Worm (Caenorhabditis elegans) whole organism, midembryonic: ENCODE data around the gene pot-2.

Source experiments
- T22C8.4 ChIP-seq: fragments of 200-800 bp; sonication (Bioruptor generic); IDR thresholded peaks from 2 replicates; pipeline ENCODE4 v1.3.6; 2022; ENCODE audit warnings: missing genetic modification characterization, missing compliant biosample characterization
- cog-1 ChIP-seq: sonication (generic microtip); optimal IDR thresholded peaks from 2 replicates; lab custom pipeline; 2016; ENCODE audit warnings: missing genetic modification characterization, missing compliant biosample characterization
- flt-1 ChIP-seq: fragments of 200-800 bp; sonication (Bioruptor generic); IDR thresholded peaks from 2 replicates; pipeline ENCODE4 v1.3.6; 2022; ENCODE audit warnings: missing genetic modification characterization, missing compliant biosample characterization
- klf-2 ChIP-seq: fragments of 200-800 bp; sonication (Bioruptor generic); conservative IDR thresholded peaks from 2 replicates; pipeline ENCODE4 v1.3.6; 2022; ENCODE audit warnings: missing genetic modification reagents, missing genetic modification characterization, missing compliant biosample characterization
- med-1 ChIP-seq: sonication (generic microtip); optimal IDR thresholded peaks from 2 replicates; lab custom pipeline; 2017; ENCODE audit warnings: missing genetic modification characterization, mild to moderate bottlenecking, missing compliant biosample characterization, antibody characterized with exemption, missing genetic modification reagents; ENCODE audit not compliant: insufficient read depth
- ref-1 ChIP-seq: fragments of 200-800 bp; sonication (Bioruptor generic); conservative IDR thresholded peaks from 2 replicates; pipeline ENCODE4 v1.3.6; 2022; ENCODE audit warnings: missing genetic modification reagents, missing genetic modification characterization, missing compliant biosample characterization
- tab-1 ChIP-seq: fragments of 200-800 bp; sonication (Bioruptor generic); IDR thresholded peaks from 2 replicates; pipeline ENCODE4 v1.3.6; 2022; ENCODE audit warnings: missing genetic modification characterization, missing compliant biosample characterization
- ztf-23 ChIP-seq: fragments of 200-800 bp; sonication (Bioruptor generic); IDR thresholded peaks from 2 replicates; pipeline ENCODE4 v1.3.6; 2022; ENCODE audit warnings: missing genetic modification reagents, missing genetic modification characterization, missing compliant biosample characterization
- ztf-29 ChIP-seq: fragments of 200-800 bp; sonication (Bioruptor generic); IDR thresholded peaks from 2 replicates; pipeline ENCODE4 v1.3.6; 2022; ENCODE audit warnings: missing genetic modification reagents, missing genetic modification characterization, missing compliant biosample characterization

The pot-2 gene

DNA sequence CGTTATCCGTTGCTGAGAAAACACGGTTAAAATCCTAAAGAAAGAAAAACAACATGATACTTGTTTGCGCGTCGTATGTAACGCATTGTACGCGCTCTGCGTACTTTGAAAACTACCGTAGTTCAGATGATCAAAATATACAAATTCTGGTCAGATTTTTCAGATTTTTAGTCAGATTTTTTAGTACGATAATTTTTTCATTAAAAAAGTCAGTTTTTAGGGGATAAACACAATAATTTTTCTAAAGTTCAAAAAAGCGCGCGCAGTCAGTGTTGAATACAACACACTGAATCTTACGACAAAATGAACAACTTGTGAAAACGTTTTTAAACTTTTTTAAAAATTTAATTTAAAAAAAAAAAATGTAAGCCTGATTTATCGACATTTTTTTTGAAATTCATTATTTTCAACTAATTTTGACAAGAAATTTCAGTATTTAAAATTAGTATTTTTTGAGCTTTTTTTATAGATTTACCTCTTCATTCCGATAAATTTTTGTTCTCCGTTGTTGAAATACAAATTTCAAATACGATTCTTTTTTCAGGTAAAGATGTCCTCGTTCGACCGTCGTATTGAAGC, at the start of gene pot-2:
Gene pot-2 (plus strand): TSS at position 529 of the 579 bp plus-strand sequence.
- TF ChIP-seq med-1 (GFP tag; lab: Kevin White, UChicago) (no peak), ref-1 (no peak), T22C8.4 (GFP tag; lab: Robert Waterston, UW) (no peak), ztf-29 (GFP tag; lab: Robert Waterston, UW) (no peak), cog-1 (tag; lab: Kevin White, UChicago) (no peak), tab-1 (GFP tag; lab: Robert Waterston, UW) (no peak)

- TF ChIP-seq ztf-23 (GFP tag; lab: Robert Waterston, UW) (no peak), med-1 (GFP tag; lab: Kevin White, UChicago) (no peak), flt-1 (GFP tag; lab: Robert Waterston, UW) (peak; percentile 81), tab-1 (GFP tag; lab: Robert Waterston, UW) (peak; percentile 64; the same call in 1 of the 2 replicates), ref-1 (no peak), cog-1 (tag; lab: Kevin White, UChicago) (no peak), klf-2 (no peak)
Observed at ce11 chrII:14474700-14475099, 49.3 kb upstream of the pot-2 start.

- TF ChIP-seq ztf-23 (GFP tag; lab: Robert Waterston, UW) (0 out of 2 replicates have a peak, but pooled peaks have one; percentile 9), med-1 (GFP tag; lab: Kevin White, UChicago) (no peak), ztf-29 (GFP tag; lab: Robert Waterston, UW) (no peak), tab-1 (GFP tag; lab: Robert Waterston, UW) (no peak), flt-1 (GFP tag; lab: Robert Waterston, UW) (no peak)
Observed at ce11 chrII:14479583-14480245, 44.3 kb upstream of the pot-2 start, which contains the start of gene C13B4.1. Gene C13B4.1, minus strand, starts transcription at chrII:14479633.

DNA sequence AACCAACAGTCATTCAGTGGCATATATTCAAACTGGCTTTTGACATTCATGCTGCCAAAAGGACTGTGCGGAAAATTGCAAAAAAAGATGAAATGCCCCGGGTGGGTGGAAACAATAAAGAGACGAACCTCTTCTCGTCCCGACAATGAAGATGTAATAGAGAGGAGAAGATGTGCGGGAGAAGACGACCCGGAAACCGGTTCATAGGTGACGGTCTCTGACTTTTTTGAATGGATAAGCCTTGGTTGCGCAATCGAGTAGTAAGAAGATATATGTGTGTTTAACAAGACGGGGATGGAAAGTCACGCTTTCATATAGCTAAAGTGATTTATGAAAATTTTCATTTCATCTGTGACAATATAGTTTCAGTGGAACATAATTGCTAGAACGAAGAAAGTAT, 43.2 kb upstream of the pot-2 start:
- TF ChIP-seq T22C8.4 (GFP tag; lab: Robert Waterston, UW) (no peak), cog-1 (tag; lab: Kevin White, UChicago) (no peak), klf-2 (no peak), med-1 (GFP tag; lab: Kevin White, UChicago) (no peak), ztf-29 (GFP tag; lab: Robert Waterston, UW) (no peak), ref-1 (no peak), ztf-23 (GFP tag; lab: Robert Waterston, UW) (no peak), tab-1 (GFP tag; lab: Robert Waterston, UW) (no peak), flt-1 (GFP tag; lab: Robert Waterston, UW) (no peak)

DNA sequence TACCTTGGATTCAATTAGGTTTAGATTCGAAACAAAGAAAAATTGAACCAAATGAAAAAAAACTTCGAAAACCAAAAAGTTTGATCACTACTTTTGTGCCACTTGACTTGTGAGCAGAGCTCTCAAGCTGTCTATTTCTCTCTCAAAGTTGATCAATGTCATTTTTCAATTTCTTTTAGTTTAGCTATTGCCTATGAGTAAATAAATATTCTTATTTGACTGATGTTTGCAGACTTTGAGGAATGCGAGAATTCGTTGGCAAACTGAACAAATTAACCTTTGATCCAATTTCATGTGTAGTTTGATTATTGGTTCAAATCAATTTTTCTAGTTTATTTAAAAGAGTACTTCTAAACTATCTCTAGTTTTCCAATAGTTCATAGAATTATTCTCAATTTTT, 40.2 kb upstream of the pot-2 start:
- no peak for TF ChIP-seq med-1 (GFP tag; lab: Kevin White, UChicago)
- no peak for TF ChIP-seq cog-1 (tag; lab: Kevin White, UChicago)

DNA sequence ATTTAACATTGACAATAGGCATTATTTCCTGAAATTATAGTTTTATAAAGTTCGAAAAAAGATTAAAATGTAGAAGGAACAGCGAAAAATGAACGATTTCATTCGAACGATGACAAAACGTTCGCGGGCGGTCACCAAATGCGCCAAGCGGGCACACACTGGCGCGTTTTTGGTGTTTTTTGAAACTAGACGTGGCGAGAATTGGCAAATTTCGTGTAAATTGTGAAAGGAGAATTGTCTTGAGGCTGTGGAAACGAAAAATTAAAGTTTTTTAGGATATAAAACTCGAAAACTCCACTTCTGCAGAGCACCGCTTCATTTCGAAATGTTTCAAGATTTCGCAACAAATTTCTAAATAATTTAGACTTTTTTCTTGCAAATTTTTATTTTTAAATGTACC, 35.3 kb upstream of the pot-2 start, which contains the start of gene usp-14:
Gene usp-14 (minus strand): TSS at position 28 of the 400 bp plus-strand sequence.
- TF ChIP-seq cog-1 (tag; lab: Kevin White, UChicago) (no peak), med-1 (GFP tag; lab: Kevin White, UChicago) (no peak), tab-1 (GFP tag; lab: Robert Waterston, UW) (no peak), ztf-23 (GFP tag; lab: Robert Waterston, UW) (peak; percentile 62; the same call in 1 of the 2 replicates)

DNA sequence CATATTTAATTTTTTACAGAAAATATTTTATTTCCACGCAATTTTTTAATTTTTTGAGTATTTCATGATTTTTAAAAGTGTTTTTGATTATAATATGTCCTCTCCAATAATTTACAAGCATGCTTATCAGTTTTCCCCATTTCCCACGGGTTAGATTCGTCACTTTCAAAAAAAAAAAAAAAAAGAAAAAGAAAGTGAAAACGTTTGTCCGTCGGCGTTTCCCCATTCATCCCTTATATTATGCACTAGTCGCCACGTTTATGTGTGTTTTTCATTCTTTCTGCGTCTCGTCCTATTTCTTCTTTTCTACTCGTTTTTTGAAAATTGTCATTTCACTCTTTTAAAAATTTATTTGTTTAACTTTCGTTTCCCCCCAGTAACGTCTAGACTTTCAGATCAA, 34.6 kb upstream of the pot-2 start, which contains the start of gene vnut-1:
Gene vnut-1 (plus strand): TSS at position 396 of the 400 bp plus-strand sequence.
- TF ChIP-seq klf-2 (no peak), flt-1 (GFP tag; lab: Robert Waterston, UW) (0 out of 2 replicates have a peak, but pooled peaks have one; percentile 24)

ce11 chrII:14492592-14493196, 31.3 kb upstream of the pot-2 start:
- no peak for TF ChIP-seq ztf-29 (GFP tag; lab: Robert Waterston, UW)
- TF ChIP-seq med-1 (GFP tag; lab: Kevin White, UChicago) = no peak
- no peak for TF ChIP-seq ztf-23 (GFP tag; lab: Robert Waterston, UW)
- TF ChIP-seq flt-1 (GFP tag; lab: Robert Waterston, UW) = no peak
- no peak for TF ChIP-seq klf-2
- no peak for TF ChIP-seq T22C8.4 (GFP tag; lab: Robert Waterston, UW)
- TF ChIP-seq tab-1 (GFP tag; lab: Robert Waterston, UW) = no peak
- TF ChIP-seq cog-1 (tag; lab: Kevin White, UChicago) = no peak
- no peak for TF ChIP-seq ref-1

DNA sequence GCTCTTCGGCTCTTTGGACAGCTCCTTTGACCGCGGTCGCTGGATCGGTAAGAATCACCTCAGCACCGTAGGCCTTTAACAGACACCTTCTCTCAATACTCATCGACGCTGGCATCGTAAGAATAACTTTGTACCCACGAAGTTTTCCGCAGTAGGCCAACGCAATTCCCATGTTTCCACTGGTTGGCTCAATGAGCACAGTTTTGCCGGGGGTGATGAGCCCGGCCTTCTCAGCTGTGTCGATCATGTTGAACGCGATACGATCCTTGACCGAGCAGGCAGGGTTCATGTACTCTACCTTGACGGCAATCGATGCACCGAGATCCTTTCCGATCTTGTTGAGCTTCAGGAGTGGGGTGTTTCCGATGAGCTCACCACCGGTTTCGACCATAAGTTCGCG, 30.0 kb upstream of the pot-2 start:
- TF ChIP-seq med-1 (GFP tag; lab: Kevin White, UChicago) (no peak), T22C8.4 (GFP tag; lab: Robert Waterston, UW) (no peak), klf-2 (no peak), ztf-23 (GFP tag; lab: Robert Waterston, UW) (no peak), cog-1 (tag; lab: Kevin White, UChicago) (no peak), ref-1 (no peak), tab-1 (GFP tag; lab: Robert Waterston, UW) (no peak), ztf-29 (GFP tag; lab: Robert Waterston, UW) (no peak), flt-1 (GFP tag; lab: Robert Waterston, UW) (no peak)

ce11 chrII:14494414-14494463, 29.7 kb upstream of the pot-2 start, which contains the start of gene cysl-2:
Gene cysl-2, minus strand, starts transcription at chrII:14494451.
- TF ChIP-seq tab-1 (GFP tag; lab: Robert Waterston, UW) (no peak), ztf-29 (GFP tag; lab: Robert Waterston, UW) (no peak), med-1 (GFP tag; lab: Kevin White, UChicago) (no peak), cog-1 (tag; lab: Kevin White, UChicago) (no peak), flt-1 (GFP tag; lab: Robert Waterston, UW) (no peak), ztf-23 (GFP tag; lab: Robert Waterston, UW) (no peak), ref-1 (no peak), T22C8.4 (GFP tag; lab: Robert Waterston, UW) (no peak), klf-2 (no peak)
